Worm (Caenorhabditis elegans) whole organism, L3 larva: ENCODE results near the gene C44H9.6.

ENCODE experiments used
- R02D3.7 ChIP-seq: fragments of 150-350 bp; optimal IDR thresholded peaks from 2 replicates; lab custom pipeline; 2014; ENCODE audit warnings: missing biosample characterization, missing genetic modification characterization
- ZK546.5 ChIP-seq: sonication (generic microtip); optimal IDR thresholded peaks from 2 replicates; lab custom pipeline; 2017; ENCODE audit warnings: missing biosample characterization, missing genetic modification characterization
- aly-2 ChIP-seq: fragments of 150-350 bp; optimal IDR thresholded peaks from 2 replicates; lab custom pipeline; 2014; ENCODE audit warnings: missing biosample characterization, missing genetic modification characterization
- ama-1 ChIP-seq: fragments of 150-350 bp; optimal IDR thresholded peaks from 2 replicates; lab custom pipeline; 2018
- ceh-16 ChIP-seq: sonication (generic microtip); optimal IDR thresholded peaks from 2 replicates; lab custom pipeline; 2017; ENCODE audit warnings: missing biosample characterization, missing genetic modification characterization
- ceh-28 ChIP-seq: fragments of 150-350 bp; optimal IDR thresholded peaks from 2 replicates; lab custom pipeline; 2014; ENCODE audit warnings: missing biosample characterization, missing genetic modification reagents, missing genetic modification characterization
- ceh-82 ChIP-seq: fragments of 150-350 bp; optimal IDR thresholded peaks from 2 replicates; lab custom pipeline; 2014; ENCODE audit warnings: missing biosample characterization, missing genetic modification characterization
- ceh-9 ChIP-seq: sonication (generic microtip); optimal IDR thresholded peaks from 2 replicates; lab custom pipeline; 2018; ENCODE audit warnings: missing biosample characterization, missing genetic modification characterization
- daf-12 ChIP-seq: fragments of 150-350 bp; optimal IDR thresholded peaks from 2 replicates; lab custom pipeline; 2014; ENCODE audit warnings: missing biosample characterization, missing genetic modification reagents, missing genetic modification characterization
- egl-27 ChIP-seq: sonication (generic microtip); optimal IDR thresholded peaks from 4 replicates; lab custom pipeline; 2017; ENCODE audit warnings: missing biosample characterization, missing genetic modification reagents, missing genetic modification characterization
- egl-5 ChIP-seq: fragments of 150-350 bp; optimal IDR thresholded peaks from 2 replicates; lab custom pipeline; 2017; ENCODE audit warnings: missing biosample characterization, missing genetic modification reagents, missing genetic modification characterization, inconsistent platforms
- elt-1 ChIP-seq: fragments of 150-350 bp; optimal IDR thresholded peaks from 2 replicates; lab custom pipeline; 2014; ENCODE audit warnings: missing biosample characterization, missing genetic modification characterization
- elt-2 ChIP-seq: sonication (generic microtip); optimal IDR thresholded peaks from 2 replicates; lab custom pipeline; 2016; ENCODE audit warnings: missing genetic modification reagents, mild to moderate bottlenecking, missing genetic modification characterization, missing compliant biosample characterization
- elt-3 ChIP-seq, 3 experiments: fragments of 150-350 bp in 1 of 3; sonication (generic microtip) in 2 of 3; optimal IDR thresholded peaks; 2 replicates in 2 of 3; 4 replicates in 1 of 3; lab custom pipeline; 2014 to 2017; ENCODE audit warnings: missing biosample characterization in 3 of 3, missing genetic modification characterization in 3 of 3
- eor-1 ChIP-seq, 2 experiments: fragments of 150-350 bp; optimal IDR thresholded peaks; 2 replicates each; lab custom pipeline; 2014 to 2018; ENCODE audit warnings: missing biosample characterization in 2 of 2, missing genetic modification characterization in 2 of 2
- fkh-10 ChIP-seq: sonication (generic microtip); optimal IDR thresholded peaks from 2 replicates; lab custom pipeline; 2017; ENCODE audit warnings: missing biosample characterization, missing genetic modification reagents, missing genetic modification characterization
- fos-1 ChIP-seq: fragments of 150-350 bp; optimal IDR thresholded peaks from 2 replicates; lab custom pipeline; 2014; ENCODE audit warnings: missing biosample characterization, missing genetic modification characterization
- hmg-11 ChIP-seq: sonication (generic microtip); optimal IDR thresholded peaks from 2 replicates; lab custom pipeline; 2016; ENCODE audit warnings: missing genetic modification characterization, missing compliant biosample characterization
- jun-1 ChIP-seq: fragments of 150-350 bp; optimal IDR thresholded peaks from 2 replicates; lab custom pipeline; 2014; ENCODE audit warnings: missing biosample characterization, missing genetic modification reagents, missing genetic modification characterization
- lin-15B ChIP-seq: fragments of 150-350 bp; optimal IDR thresholded peaks from 2 replicates; lab custom pipeline; 2014; ENCODE audit warnings: missing biosample characterization, missing genetic modification characterization
- lin-39 ChIP-seq: fragments of 150-350 bp; optimal IDR thresholded peaks from 2 replicates; lab custom pipeline; 2018; ENCODE audit warnings: missing biosample characterization, missing genetic modification reagents, missing genetic modification characterization
- lsy-12 ChIP-seq: sonication (generic microtip); optimal IDR thresholded peaks from 2 replicates; lab custom pipeline; 2016; ENCODE audit warnings: mild to moderate bottlenecking, missing genetic modification characterization, missing compliant biosample characterization
- mdl-1 ChIP-seq: fragments of 150-350 bp; optimal IDR thresholded peaks from 2 replicates; lab custom pipeline; 2014; ENCODE audit warnings: missing biosample characterization, missing genetic modification characterization
- mml-1 ChIP-seq: fragments of 150-350 bp; sonication (generic microtip); optimal IDR thresholded peaks from 3 replicates; lab custom pipeline; 2014; ENCODE audit warnings: missing biosample characterization, missing genetic modification characterization
- nfya-1 ChIP-seq: sonication (generic microtip); optimal IDR thresholded peaks from 2 replicates; lab custom pipeline; 2017; ENCODE audit warnings: missing genetic modification characterization, mild to moderate bottlenecking, missing compliant biosample characterization, antibody characterized with exemption, moderate library complexity; ENCODE audit not compliant: insufficient read depth
- nhr-11 ChIP-seq: fragments of 150-350 bp; optimal IDR thresholded peaks from 2 replicates; lab custom pipeline; 2014; ENCODE audit warnings: missing biosample characterization, missing genetic modification characterization
- nhr-23 ChIP-seq: fragments of 150-350 bp; optimal IDR thresholded peaks from 2 replicates; lab custom pipeline; 2014; ENCODE audit warnings: missing biosample characterization, missing genetic modification reagents, missing genetic modification characterization
- nhr-237 ChIP-seq: fragments of 150-350 bp; optimal IDR thresholded peaks from 2 replicates; lab custom pipeline; 2014; ENCODE audit warnings: missing biosample characterization, missing genetic modification characterization
- nhr-25 ChIP-seq: sonication (generic microtip); optimal IDR thresholded peaks from 2 replicates; lab custom pipeline; 2017; ENCODE audit warnings: missing biosample characterization, missing genetic modification characterization
- nhr-28 ChIP-seq: fragments of 150-350 bp; optimal IDR thresholded peaks from 2 replicates; lab custom pipeline; 2014; ENCODE audit warnings: missing biosample characterization, missing genetic modification characterization
- nhr-43 ChIP-seq: sonication (generic microtip); optimal IDR thresholded peaks from 2 replicates; lab custom pipeline; 2016; ENCODE audit warnings: mild to moderate bottlenecking, missing genetic modification characterization, missing compliant biosample characterization; ENCODE audit not compliant: poor library complexity, severe bottlenecking
- nhr-67 ChIP-seq: fragments of 150-350 bp; optimal IDR thresholded peaks from 2 replicates; lab custom pipeline; 2014; ENCODE audit warnings: missing biosample characterization, missing genetic modification characterization
- nhr-76 ChIP-seq: fragments of 150-350 bp; sonication (generic microtip); optimal IDR thresholded peaks from 5 replicates; lab custom pipeline; 2014; ENCODE audit warnings: missing biosample characterization, missing genetic modification characterization
- nhr-77 ChIP-seq: fragments of 150-350 bp; optimal IDR thresholded peaks from 2 replicates; lab custom pipeline; 2014; ENCODE audit warnings: missing biosample characterization, missing genetic modification characterization
- pha-4 ChIP-seq: fragments of 150-350 bp; optimal IDR thresholded peaks from 2 replicates; lab custom pipeline; 2014; ENCODE audit warnings: missing biosample characterization, missing genetic modification reagents, missing genetic modification characterization
- pqm-1 ChIP-seq: fragments of 150-350 bp; optimal IDR thresholded peaks from 2 replicates; lab custom pipeline; 2017; ENCODE audit warnings: missing biosample characterization, missing genetic modification characterization, inconsistent platforms
- sea-2 ChIP-seq: fragments of 150-350 bp; sonication (generic microtip); optimal IDR thresholded peaks from 4 replicates; lab custom pipeline; 2014; ENCODE audit warnings: missing biosample characterization, missing genetic modification reagents, missing genetic modification characterization
- skn-1 ChIP-seq: fragments of 150-350 bp; optimal IDR thresholded peaks from 2 replicates; lab custom pipeline; 2014; ENCODE audit warnings: missing biosample characterization, missing genetic modification characterization
- snpc-4 ChIP-seq: fragments of 150-350 bp; optimal IDR thresholded peaks from 2 replicates; lab custom pipeline; 2014; ENCODE audit warnings: missing biosample characterization, missing genetic modification characterization
- tbx-2 ChIP-seq: sonication (generic microtip); optimal IDR thresholded peaks from 2 replicates; lab custom pipeline; 2016; ENCODE audit warnings: mild to moderate bottlenecking, missing genetic modification characterization, missing compliant biosample characterization
- unc-39 ChIP-seq: sonication (generic microtip); optimal IDR thresholded peaks from 4 replicates; lab custom pipeline; 2017; ENCODE audit warnings: missing biosample characterization, missing genetic modification characterization
- unc-62 ChIP-seq: fragments of 150-350 bp; sonication (generic microtip); optimal IDR thresholded peaks from 4 replicates; lab custom pipeline; 2014; ENCODE audit warnings: missing biosample characterization, missing genetic modification reagents, missing genetic modification characterization
- zag-1 ChIP-seq: fragments of 150-350 bp; optimal IDR thresholded peaks from 2 replicates; lab custom pipeline; 2014; ENCODE audit warnings: missing biosample characterization, missing genetic modification characterization
- ztf-11 ChIP-seq: fragments of 150-350 bp; optimal IDR thresholded peaks from 2 replicates; lab custom pipeline; 2014; ENCODE audit warnings: missing biosample characterization, missing genetic modification characterization
- ztf-4 ChIP-seq: fragments of 150-350 bp; optimal IDR thresholded peaks from 2 replicates; lab custom pipeline; 2014; ENCODE audit warnings: missing biosample characterization, missing genetic modification characterization

The C44H9.6 gene

ce11 chrV:12818486-12818885, 26.7 kb downstream of the C44H9.6 start:
- no peak for TF ChIP-seq nfya-1 (tag; lab: Kevin White, UChicago)
- no peak for TF ChIP-seq hmg-11 (tag; lab: Kevin White, UChicago)
- no peak for TF ChIP-seq ZK546.5 (tag; lab: Kevin White, UChicago)
- TF ChIP-seq aly-2 (tag; lab: Kevin White, UChicago): no peak
- TF ChIP-seq fos-1 (tag; lab: Kevin White, UChicago): no peak
- TF ChIP-seq nhr-25 (tag; lab: Kevin White, UChicago): no peak
- TF ChIP-seq pha-4 (tag; lab: Kevin White, UChicago): no peak
- TF ChIP-seq egl-5 (tag; lab: Kevin White, UChicago): no peak
- no peak for TF ChIP-seq tbx-2 (tag; lab: Kevin White, UChicago)
- no peak for TF ChIP-seq mdl-1 (tag; lab: Kevin White, UChicago)
- no peak for TF ChIP-seq fkh-10 (GFP tag; lab: Kevin White, UChicago)
- TF ChIP-seq skn-1 (tag; lab: Kevin White, UChicago): no peak

DNA sequence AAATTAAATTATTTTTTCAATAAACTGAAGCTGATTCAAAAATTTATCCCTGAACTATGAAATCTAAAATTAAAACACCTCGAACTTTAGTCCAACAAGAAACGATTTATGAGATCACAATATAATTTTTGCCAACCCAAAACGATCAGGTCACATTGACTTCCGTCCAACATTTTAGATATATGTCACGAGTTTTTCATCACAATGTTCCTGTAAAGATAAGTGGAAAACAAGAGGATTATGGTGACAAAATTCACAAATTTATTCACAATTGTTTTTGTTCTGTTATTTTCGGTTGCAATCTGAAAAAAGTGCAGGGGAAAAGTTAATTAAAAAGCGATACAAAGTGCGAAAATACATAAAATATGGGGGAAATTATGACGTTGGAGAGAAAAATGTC, 28.5 kb downstream of the C44H9.6 start:
- TF ChIP-seq snpc-4 (no peak), elt-1 (no peak), fos-1 (tag; lab: Kevin White, UChicago) (no peak), lsy-12 (tag; lab: Kevin White, UChicago) (no peak), tbx-2 (tag; lab: Kevin White, UChicago) (no peak), nhr-23 (peak; percentile 53)

- TF ChIP-seq ceh-82 (tag; lab: Kevin White, UChicago) (no peak), pha-4 (tag; lab: Kevin White, UChicago) (peak; percentile 89), pqm-1 (tag; lab: Kevin White, UChicago) (peak; percentile 33), daf-12 (tag; lab: Kevin White, UChicago) (no peak)
These were observed 29.8 kb downstream of the C44H9.6 start for ce11 chrV:12815386-12815785.

- no peak for TF ChIP-seq nhr-237 (tag; lab: Kevin White, UChicago)
- no peak for TF ChIP-seq fos-1 (tag; lab: Kevin White, UChicago)
- TF ChIP-seq elt-2 (tag; lab: Kevin White, UChicago): no peak
- no peak for TF ChIP-seq pqm-1 (tag; lab: Kevin White, UChicago)
- TF ChIP-seq nhr-76 (tag; lab: Kevin White, UChicago): no peak
- peak; percentile 12 for TF ChIP-seq skn-1 (tag; lab: Kevin White, UChicago)
- no peak for TF ChIP-seq nhr-77
- peak; percentile 50 for TF ChIP-seq tbx-2 (tag; lab: Kevin White, UChicago)
- no peak for TF ChIP-seq unc-39 (tag; lab: Kevin White, UChicago)
- TF ChIP-seq mdl-1 (tag; lab: Kevin White, UChicago): no peak
- peak; percentile 71 for TF ChIP-seq snpc-4
- peak; percentile 78 for TF ChIP-seq lin-39
- no peak for TF ChIP-seq nhr-43 (tag; lab: Kevin White, UChicago)
- peak; percentile 60 for TF ChIP-seq fkh-10 (GFP tag; lab: Kevin White, UChicago)
- no peak for TF ChIP-seq unc-62 (GFP tag; lab: Kevin White, UChicago)
- no peak for TF ChIP-seq nhr-28 (tag; lab: Kevin White, UChicago)
- peak; percentile 38 for TF ChIP-seq ceh-28 (tag; lab: Kevin White, UChicago)
- TF ChIP-seq eor-1 (tag; optimal IDR thresholded peaks at IDR 0.05; lab: Kevin White, UChicago): no peak
- no peak for TF ChIP-seq egl-5 (tag; lab: Kevin White, UChicago)
- TF ChIP-seq zag-1 (tag; lab: Kevin White, UChicago): no peak
- no peak for TF ChIP-seq ceh-9 (tag; lab: Kevin White, UChicago)
- TF ChIP-seq mml-1 (tag; lab: Kevin White, UChicago): no peak
- TF ChIP-seq jun-1 (tag; lab: Kevin White, UChicago): no peak
- TF ChIP-seq nfya-1 (tag; lab: Kevin White, UChicago): peak; percentile 80
- no peak for TF ChIP-seq elt-1
- TF ChIP-seq nhr-67 (tag; lab: Kevin White, UChicago): no peak
- no peak for TF ChIP-seq ama-1
- TF ChIP-seq aly-2 (tag; lab: Kevin White, UChicago): no peak
- no peak for TF ChIP-seq ztf-11
- TF ChIP-seq R02D3.7 (tag; lab: Kevin White, UChicago): no peak
- TF ChIP-seq nhr-25 (tag; lab: Kevin White, UChicago): no peak
- peak; percentile 14 for TF ChIP-seq lsy-12 (tag; lab: Kevin White, UChicago)
- no peak for TF ChIP-seq ztf-4 (tag; lab: Kevin White, UChicago)
- TF ChIP-seq daf-12 (tag; lab: Kevin White, UChicago): no peak
- TF ChIP-seq ceh-16 (tag; lab: Kevin White, UChicago): no peak
- TF ChIP-seq sea-2 (GFP tag; lab: Kevin White, UChicago): no peak
- TF ChIP-seq nhr-23: peak; percentile 17
- TF ChIP-seq lin-15B: peak; percentile 37
- TF ChIP-seq nhr-11 (tag; lab: Kevin White, UChicago): peak; percentile 13
- TF ChIP-seq elt-3 (tag; optimal IDR thresholded peaks at IDR 0.05; lab: Kevin White, UChicago): no peak
- no peak for TF ChIP-seq egl-27
- TF ChIP-seq hmg-11 (tag; lab: Kevin White, UChicago): peak; percentile 81
- no peak for TF ChIP-seq ceh-82 (tag; lab: Kevin White, UChicago)
- no peak for TF ChIP-seq ZK546.5 (tag; lab: Kevin White, UChicago)
- peak; percentile 75 for TF ChIP-seq pha-4 (tag; lab: Kevin White, UChicago)
These were observed 30.7 kb downstream of the C44H9.6 start for ce11 chrV:12814481-12814882.
